Worm (Caenorhabditis elegans) whole organism, L4 larva: Measurements from ENCODE around the gene F29C12.6.

ENCODE experiments used
- F26F4.8 ChIP-seq: fragments of 200-800 bp; sonication (Bioruptor generic); conservative IDR thresholded peaks from 2 replicates; pipeline ENCODE4 v1.3.6; 2022; ENCODE audit warnings: missing genetic modification characterization, missing compliant biosample characterization
- R02D3.7 ChIP-seq: fragments of 150-350 bp; sonication (generic microtip); optimal IDR thresholded peaks from 3 replicates; lab custom pipeline; 2014; ENCODE audit warnings: missing biosample characterization, missing genetic modification characterization
- aha-1 ChIP-seq: fragments of 150-350 bp; peaks from one replicate; lab custom pipeline; 2014; ENCODE audit warnings: missing biosample characterization, missing genetic modification characterization
- aly-2 ChIP-seq: sonication (generic microtip); optimal IDR thresholded peaks from 2 replicates; lab custom pipeline; 2018; ENCODE audit warnings: missing biosample characterization, missing genetic modification characterization
- ceh-20 ChIP-seq: fragments of 200-800 bp; sonication (Bioruptor generic); IDR thresholded peaks from 2 replicates; pipeline ENCODE4 v1.3.6; 2022; ENCODE audit warnings: missing genetic modification reagents, missing genetic modification characterization, missing compliant biosample characterization
- ceh-32 ChIP-seq: sonication (generic microtip); optimal IDR thresholded peaks from 2 replicates; lab custom pipeline; 2016; ENCODE audit warnings: mild to moderate bottlenecking, missing genetic modification characterization, missing compliant biosample characterization; ENCODE audit not compliant: poor library complexity
- ceh-44 ChIP-seq: fragments of 200-800 bp; sonication (Bioruptor generic); IDR thresholded peaks from 2 replicates; pipeline ENCODE4 v1.3.6; 2022; ENCODE audit warnings: missing genetic modification reagents, missing genetic modification characterization, missing compliant biosample characterization
- cey-2 ChIP-seq: sonication (generic microtip); optimal IDR thresholded peaks from 3 replicates; lab custom pipeline; 2017; ENCODE audit warnings: missing genetic modification characterization, mild to moderate bottlenecking, missing compliant biosample characterization, antibody characterized with exemption, borderline replicate concordance; ENCODE audit not compliant: insufficient read depth
- ctbp-1 ChIP-seq: fragments of 200-800 bp; sonication (Bioruptor generic); IDR thresholded peaks from 2 replicates; pipeline ENCODE4 v1.3.6; 2022; ENCODE audit warnings: missing genetic modification reagents, missing genetic modification characterization, missing compliant biosample characterization
- daf-16 ChIP-seq, 3 experiments: sonication (generic microtip); optimal IDR thresholded peaks; 2 replicates each; lab custom pipeline; 2016 to 2017; ENCODE audit warnings: missing genetic modification characterization in 3 of 3, missing genetic modification reagents in 3 of 3, mild to moderate bottlenecking in 2 of 3, missing compliant biosample characterization in 2 of 3, missing biosample characterization in 1 of 3, moderate library complexity in 1 of 3
- dpl-1 ChIP-seq: fragments of 150-350 bp; optimal IDR thresholded peaks from 2 replicates; lab custom pipeline; 2014; ENCODE audit warnings: missing biosample characterization, missing genetic modification reagents, missing genetic modification characterization
- egl-27 ChIP-seq: sonication (generic microtip); optimal IDR thresholded peaks from 3 replicates; lab custom pipeline; 2017; ENCODE audit warnings: missing biosample characterization, missing genetic modification reagents, missing genetic modification characterization
- hif-1 ChIP-seq, 2 experiments: sonication (generic microtip); optimal IDR thresholded peaks; 2 replicates each; lab custom pipeline; 2016 to 2017; ENCODE audit warnings: missing compliant biosample characterization in 2 of 2, missing genetic modification characterization in 2 of 2, missing genetic modification reagents in 2 of 2, missing genotype in 2 of 2, mild to moderate bottlenecking in 1 of 2
- hlh-11 ChIP-seq: fragments of 200-800 bp; sonication (Bioruptor generic); optimal IDR thresholded peaks from 2 replicates; lab custom pipeline; 2018; ENCODE audit warnings: mild to moderate bottlenecking, missing genetic modification characterization, missing compliant biosample characterization
- hmg-1.1 ChIP-seq: fragments of 200-800 bp; sonication (Bioruptor generic); IDR thresholded peaks from 2 replicates; pipeline ENCODE4 v1.3.6; 2022; ENCODE audit warnings: missing genetic modification reagents, missing genetic modification characterization, missing compliant biosample characterization
- lim-7 ChIP-seq: fragments of 200-800 bp; sonication (Bioruptor generic); IDR thresholded peaks from 2 replicates; pipeline ENCODE4 v1.3.6; 2022; ENCODE audit warnings: missing genetic modification characterization, missing compliant biosample characterization
- lin-1 ChIP-seq: fragments of 200-800 bp; sonication (Bioruptor generic); IDR thresholded peaks from 2 replicates; pipeline ENCODE4 v1.3.6; 2022; ENCODE audit warnings: missing genetic modification reagents, missing genetic modification characterization, missing compliant biosample characterization
- lin-13 ChIP-seq: fragments of 150-350 bp; optimal IDR thresholded peaks from 2 replicates; lab custom pipeline; 2014; ENCODE audit warnings: missing biosample characterization, missing genetic modification reagents, missing genetic modification characterization
- lin-38 ChIP-seq: fragments of 200-800 bp; sonication (Bioruptor generic); IDR thresholded peaks from 2 replicates; pipeline ENCODE4 v1.3.6; 2022; ENCODE audit warnings: missing genetic modification reagents, missing genetic modification characterization, missing compliant biosample characterization
- lin-39 ChIP-seq: fragments of 150-350 bp; optimal IDR thresholded peaks from 2 replicates; lab custom pipeline; 2014; ENCODE audit warnings: missing biosample characterization, missing genetic modification reagents, missing genetic modification characterization
- lsy-2 ChIP-seq, 2 experiments: fragments of 150-350 bp in 1 of 2; sonication (generic microtip) in 1 of 2; optimal IDR thresholded peaks; 2 replicates each; lab custom pipeline; 2014 to 2017; ENCODE audit warnings: missing biosample characterization in 2 of 2, missing genetic modification characterization in 2 of 2
- madf-5 ChIP-seq, 2 experiments: fragments of 200-800 bp; sonication (Bioruptor generic); IDR thresholded peaks; 2 replicates each; pipeline ENCODE4 v1.3.6; 2022; ENCODE audit warnings: missing compliant biosample characterization in 2 of 2, missing genetic modification characterization in 2 of 2
- mdl-1 ChIP-seq, 2 experiments: fragments of 150-350 bp in 1 of 2; sonication (generic microtip) in 1 of 2; optimal IDR thresholded peaks; 2 replicates each; lab custom pipeline; 2014 to 2017; ENCODE audit warnings: missing biosample characterization in 2 of 2, missing genetic modification characterization in 2 of 2
- mxl-3 ChIP-seq: fragments of 200-800 bp; sonication (Bioruptor generic); optimal IDR thresholded peaks from 2 replicates; lab custom pipeline; 2018; ENCODE audit warnings: mild to moderate bottlenecking, missing genetic modification characterization, missing compliant biosample characterization
- nhr-102 ChIP-seq: sonication (generic microtip); optimal IDR thresholded peaks from 2 replicates; lab custom pipeline; 2016; ENCODE audit warnings: mild to moderate bottlenecking, missing genetic modification characterization, moderate library complexity, missing compliant biosample characterization
- nhr-11 ChIP-seq: fragments of 150-350 bp; optimal IDR thresholded peaks from 2 replicates; lab custom pipeline; 2014; ENCODE audit warnings: missing biosample characterization, missing genetic modification characterization
- nhr-111 ChIP-seq: fragments of 200-800 bp; sonication (Bioruptor generic); optimal IDR thresholded peaks from 2 replicates; lab custom pipeline; 2018; ENCODE audit warnings: mild to moderate bottlenecking, missing genetic modification characterization, missing compliant biosample characterization
- nhr-28 ChIP-seq: fragments of 150-350 bp; optimal IDR thresholded peaks from 2 replicates; lab custom pipeline; 2014; ENCODE audit warnings: missing biosample characterization, missing genetic modification characterization
- nhr-48 ChIP-seq: sonication (generic microtip); optimal IDR thresholded peaks from 2 replicates; lab custom pipeline; 2016; ENCODE audit warnings: mild to moderate bottlenecking, missing genetic modification characterization, missing compliant biosample characterization
- nhr-6 ChIP-seq: fragments of 150-350 bp; optimal IDR thresholded peaks from 2 replicates; lab custom pipeline; 2014; ENCODE audit warnings: missing biosample characterization, missing genetic modification characterization
- nhr-76 ChIP-seq: fragments of 150-350 bp; optimal IDR thresholded peaks from 2 replicates; lab custom pipeline; 2014; ENCODE audit warnings: missing biosample characterization, missing genetic modification characterization
- php-3 ChIP-seq: fragments of 200-800 bp; sonication (Bioruptor generic); IDR thresholded peaks from 2 replicates; pipeline ENCODE4 v1.3.6; 2022; ENCODE audit warnings: missing genetic modification reagents, missing genetic modification characterization, missing compliant biosample characterization
- pqm-1 ChIP-seq: sonication (generic microtip); optimal IDR thresholded peaks from 2 replicates; lab custom pipeline; 2017; ENCODE audit warnings: missing biosample characterization, missing genetic modification characterization
- sdz-12 ChIP-seq: fragments of 200-800 bp; sonication (Bioruptor generic); optimal IDR thresholded peaks from 2 replicates; lab custom pipeline; 2018; ENCODE audit warnings: mild to moderate bottlenecking, missing genetic modification characterization, missing compliant biosample characterization
- set-16 ChIP-seq: fragments of 200-800 bp; sonication (Bioruptor generic); IDR thresholded peaks from 2 replicates; pipeline ENCODE4 v1.3.6; 2022; ENCODE audit warnings: missing genetic modification reagents, missing genetic modification characterization, missing compliant biosample characterization
- skn-1 ChIP-seq: fragments of 150-350 bp; optimal IDR thresholded peaks from 2 replicates; lab custom pipeline; 2014; ENCODE audit warnings: missing biosample characterization, missing genetic modification characterization
- snpc-4 ChIP-seq: fragments of 150-350 bp; optimal IDR thresholded peaks from 2 replicates; lab custom pipeline; 2014; ENCODE audit warnings: missing biosample characterization, missing genetic modification characterization
- spr-1 ChIP-seq: sonication (generic microtip); optimal IDR thresholded peaks from 2 replicates; lab custom pipeline; 2016; ENCODE audit warnings: mild to moderate bottlenecking, missing genetic modification characterization, missing compliant biosample characterization
- spr-3 ChIP-seq: fragments of 200-800 bp; sonication (Bioruptor generic); optimal IDR thresholded peaks from 2 replicates; lab custom pipeline; 2018; ENCODE audit warnings: mild to moderate bottlenecking, missing genetic modification characterization, missing compliant biosample characterization
- tra-1 ChIP-seq: fragments of 200-800 bp; sonication (Bioruptor generic); IDR thresholded peaks from 2 replicates; pipeline ENCODE4 v1.3.6; 2022; ENCODE audit warnings: missing genetic modification reagents, missing genetic modification characterization, missing compliant biosample characterization
- unc-130 ChIP-seq: sonication (generic microtip); optimal IDR thresholded peaks from 2 replicates; lab custom pipeline; 2016; ENCODE audit warnings: missing genetic modification reagents, missing genetic modification characterization, missing compliant biosample characterization

The F29C12.6 gene

DNA sequence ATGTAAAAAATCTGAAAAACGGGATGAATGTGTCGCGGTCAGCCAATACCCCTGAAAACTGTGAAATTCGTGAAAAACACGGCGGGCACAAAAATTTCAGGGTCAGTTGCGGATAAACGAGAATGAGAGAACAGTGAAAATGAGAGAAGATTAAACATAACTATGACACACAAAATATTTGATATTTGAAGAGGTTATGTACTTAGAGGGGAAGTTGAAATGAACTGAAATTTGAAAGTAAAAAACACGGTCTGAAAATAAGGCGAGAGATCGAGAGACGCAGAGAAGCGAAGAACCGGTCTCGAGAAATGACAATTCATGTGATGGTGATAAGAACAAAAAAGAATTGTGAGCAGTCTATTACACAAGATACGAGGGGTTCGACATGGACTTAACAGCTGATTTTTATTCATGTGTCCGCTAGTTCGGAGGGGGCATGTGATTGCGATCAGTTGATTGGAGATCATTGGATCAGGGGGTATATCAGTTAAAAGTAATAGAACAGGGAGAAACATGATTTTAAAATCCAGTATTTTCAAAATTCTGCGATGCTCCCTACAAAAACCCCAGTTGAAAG lies 36.1 kb downstream of the F29C12.6 start, which contains the start of gene moe-3 (continued):
- TF ChIP-seq aly-2 (tag; lab: Kevin White, UChicago) (no peak), spr-3 (GFP tag; lab: Kevin White, UChicago) (no peak), R02D3.7 (tag; lab: Kevin White, UChicago) (no peak), tra-1 (no peak), lin-38 (no peak), hmg-1.1 (GFP tag; lab: Robert Waterston, UW) (no peak), lim-7 (GFP tag; lab: Robert Waterston, UW) (no peak), php-3 (GFP tag; lab: Robert Waterston, UW) (0 out of 2 replicates have a peak, but pooled peaks have one; percentile 25), pqm-1 (no peak), F26F4.8 (GFP tag; lab: Robert Waterston, UW) (no peak), nhr-111 (GFP tag; lab: Kevin White, UChicago) (no peak), daf-16 (GFP tag; optimal IDR thresholded peaks at IDR 0.05; lab: Kevin White, UChicago) (no peak), daf-16 (tag; optimal IDR thresholded peaks at IDR 0.05; lab: Kevin White, UChicago) (peak; percentile 63), mdl-1 (tag; optimal IDR thresholded peaks at IDR 0.05; lab: Kevin White, UChicago) (peak in 1 of 2 experiments; percentile 13), egl-27 (tag; lab: Kevin White, UChicago) (no peak), nhr-11 (tag; lab: Kevin White, UChicago) (no peak), ceh-20 (no peak), nhr-76 (no peak), lsy-2 (tag; optimal IDR thresholded peaks at IDR 0.05; lab: Kevin White, UChicago) (no peak), cey-2 (tag; lab: Kevin White, UChicago) (no peak)

DNA sequence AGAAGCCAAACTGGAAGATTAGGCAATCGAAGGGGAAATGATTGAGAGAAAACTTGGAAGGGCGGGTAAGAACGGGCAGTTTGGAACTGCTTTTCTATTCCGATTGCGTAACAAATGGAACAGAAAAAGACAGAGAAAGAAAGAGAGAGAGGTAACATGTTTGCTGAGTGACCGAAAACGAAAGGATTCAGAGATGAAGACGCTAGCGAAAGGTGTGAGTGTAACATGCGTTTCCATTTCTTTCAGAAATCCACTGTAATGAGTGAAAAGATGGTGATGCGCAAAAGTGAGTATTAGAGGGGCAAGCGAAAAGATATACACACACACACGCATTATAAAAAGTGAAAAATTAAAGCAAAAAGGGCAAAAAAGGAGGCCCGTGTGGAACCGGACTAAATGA lies 37.8 kb downstream of the F29C12.6 start:
- TF ChIP-seq nhr-48, result peak; percentile 24
- TF ChIP-seq set-16 (GFP tag; lab: Robert Waterston, UW), result no peak
- no peak for TF ChIP-seq spr-3 (GFP tag; lab: Kevin White, UChicago)
- no peak for TF ChIP-seq ctbp-1
- TF ChIP-seq ceh-44 (GFP tag; lab: Robert Waterston, UW), result no peak
- TF ChIP-seq lin-1 (GFP tag; lab: Robert Waterston, UW), result no peak
- TF ChIP-seq nhr-102 (tag; lab: Kevin White, UChicago), result no peak
- no peak for TF ChIP-seq lin-13 (GFP tag; lab: Kevin White, UChicago)
- peak; percentile 25 for TF ChIP-seq spr-1 (tag; lab: Kevin White, UChicago)
- TF ChIP-seq nhr-28 (tag; lab: Kevin White, UChicago), result peak; percentile 38
- peak; percentile 52 for TF ChIP-seq hlh-11
- no peak for TF ChIP-seq skn-1 (tag; lab: Kevin White, UChicago)
- no peak for TF ChIP-seq lin-39
- peak; percentile 16 for TF ChIP-seq mxl-3 (GFP tag; lab: Kevin White, UChicago)
- no peak for TF ChIP-seq snpc-4 (tag; lab: Kevin White, UChicago)

DNA sequence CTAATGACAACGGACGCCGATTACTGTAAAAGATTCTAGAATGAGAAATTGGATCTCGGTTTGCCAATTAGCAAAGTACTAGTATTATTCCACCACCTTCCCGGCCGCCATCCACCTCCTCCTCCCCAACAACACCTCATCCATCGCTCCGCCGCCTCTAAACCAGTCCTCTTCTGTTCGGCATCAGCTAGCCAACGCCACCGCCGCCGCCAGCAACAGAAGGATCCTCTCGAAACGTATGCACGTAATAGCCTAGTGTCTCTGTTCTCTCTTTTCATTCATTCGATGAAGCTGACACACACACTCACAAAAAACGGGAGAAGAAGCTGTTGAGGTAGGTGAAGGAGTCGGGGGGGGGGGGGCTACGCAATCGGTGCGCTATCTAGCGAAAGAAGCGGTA lies 41.0 kb downstream of the F29C12.6 start:
- TF ChIP-seq ctbp-1 (no peak), aha-1 (tag; lab: Kevin White, UChicago) (peak; percentile 76), unc-130 (GFP tag; lab: Kevin White, UChicago) (no peak), mxl-3 (GFP tag; lab: Kevin White, UChicago) (peak; percentile 22), sdz-12 (GFP tag; lab: Kevin White, UChicago) (peak; percentile 3), nhr-28 (tag; lab: Kevin White, UChicago) (no peak), set-16 (GFP tag; lab: Robert Waterston, UW) (peak; percentile 61), madf-5 (GFP tag; IDR thresholded peaks at IDR 0.05; lab: Robert Waterston, UW) (no peak), hif-1 (tag; optimal IDR thresholded peaks at IDR 0.05; lab: Kevin White, UChicago) (no peak), dpl-1 (GFP tag; lab: Kevin White, UChicago) (no peak), nhr-48 (no peak), php-3 (GFP tag; lab: Robert Waterston, UW) (no peak), pqm-1 (no peak), ceh-32 (no peak), hlh-11 (peak; percentile 13), nhr-6 (tag; lab: Kevin White, UChicago) (no peak)
